Fruit fly (Drosophila melanogaster) whole organism, wandering third instar larva: Measurements from ENCODE around the gene EndoGI.

Experiments
- CrebA ChIP-seq: fragments of 200-800 bp; sonication (Bioruptor generic); optimal IDR thresholded peaks from 2 replicates; lab custom pipeline; 2016; ENCODE audit warnings: missing biosample characterization, mild to moderate bottlenecking, missing genetic modification characterization, borderline replicate concordance
- GATAd ChIP-seq: sonication (Bioruptor generic); optimal IDR thresholded peaks from 2 replicates; lab custom pipeline; 2016; ENCODE audit warnings: missing biosample characterization, missing genetic modification characterization
- Hnf4 ChIP-seq: fragments of 200-800 bp; sonication (Bioruptor generic); optimal IDR thresholded peaks from 2 replicates; lab custom pipeline; 2016; ENCODE audit warnings: missing biosample characterization, mild to moderate bottlenecking, missing genetic modification characterization
- Hr78 ChIP-seq: fragments of >200 bp; optimal IDR thresholded peaks from 2 replicates; lab custom pipeline; 2017; ENCODE audit warnings: missing biosample characterization, missing genetic modification characterization
- Hr83 ChIP-seq: fragments of 200-300 bp; sonication (Bioruptor generic); optimal IDR thresholded peaks from 2 replicates; lab custom pipeline; 2016; ENCODE audit warnings: missing biosample characterization, mild to moderate bottlenecking, missing genetic modification characterization, moderate library complexity; ENCODE audit not compliant: poor library complexity, severe bottlenecking
- Jra ChIP-seq: sonication (Bioruptor generic); optimal IDR thresholded peaks from 2 replicates; lab custom pipeline; 2016; ENCODE audit warnings: missing biosample characterization, missing genetic modification characterization
- Mio ChIP-seq: sonication (Bioruptor generic); optimal IDR thresholded peaks from 2 replicates; lab custom pipeline; 2016; ENCODE audit warnings: missing biosample characterization, missing genetic modification characterization
- h ChIP-seq: fragments of 200-800 bp; sonication (Bioruptor generic); optimal IDR thresholded peaks from 3 replicates; lab custom pipeline; 2016; ENCODE audit warnings: missing biosample characterization, mild to moderate bottlenecking, missing genetic modification characterization
- sage ChIP-seq: fragments of 200-800 bp; sonication (Bioruptor generic); optimal IDR thresholded peaks from 2 replicates; lab custom pipeline; 2016; ENCODE audit warnings: missing biosample characterization, mild to moderate bottlenecking, missing genetic modification characterization
- sv ChIP-seq: fragments of 200-800 bp; sonication (Bioruptor generic); optimal IDR thresholded peaks from 3 replicates; lab custom pipeline; 2016; ENCODE audit warnings: missing biosample characterization, missing genetic modification characterization

DNA sequence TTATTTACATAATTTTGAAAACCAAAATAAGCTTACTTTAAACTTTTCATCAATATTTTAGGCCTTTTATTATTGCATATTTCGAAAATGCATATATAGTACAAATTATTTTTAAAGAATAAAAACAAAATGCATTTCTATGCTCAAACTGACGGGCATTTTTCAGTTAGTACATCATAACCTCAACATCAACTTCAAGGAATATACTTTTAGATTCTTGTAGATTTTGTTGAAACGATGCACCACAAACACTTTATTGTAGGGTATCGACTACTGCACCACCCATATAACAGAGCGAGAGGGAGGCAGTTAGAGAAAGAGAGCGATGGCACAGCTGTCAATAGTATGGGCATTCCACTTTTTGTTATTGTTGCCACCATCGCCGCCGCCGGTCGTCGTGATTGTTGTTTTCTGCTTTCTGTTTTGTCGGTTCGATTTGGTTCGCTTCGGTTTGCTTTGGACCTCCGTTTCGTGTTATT lies 22.3 kb downstream of the EndoGI start:
- TF ChIP-seq Hr78 (GFP tag; lab: Kevin White, UChicago) (no peak), Mio (GFP tag; lab: Kevin White, UChicago) (no peak), h (GFP tag; lab: Kevin White, UChicago) (peak; percentile 78), Hr83 (no peak), Jra (GFP tag; lab: Kevin White, UChicago) (no peak), sage (GFP tag; lab: Kevin White, UChicago) (no peak), GATAd (no peak), CrebA (no peak), Hnf4 (GFP tag; lab: Kevin White, UChicago) (peak; percentile 32), sv (peak; percentile 88)
